Fruit fly (Drosophila melanogaster): ENCODE results near the gene Cpr65Ax2.

dm6 chr3L:6130944-6131343 lies 19.7 kb downstream of the Cpr65Ax2 start, which contains the start of gene Lcp65Ag3:
- TF ChIP-seq CG4707 (GFP tag; optimal IDR thresholded peaks at IDR 0.05) (no peak), Dref (GFP tag; IDR thresholded peaks at IDR 0.05) (no peak), HLH3B (GFP tag; IDR thresholded peaks at IDR 0.05) (no peak), Dbx (GFP tag; IDR thresholded peaks at IDR 0.05) (no peak), CG7963 (GFP tag; IDR thresholded peaks at IDR 0.05; ENCODE audit: partially characterized antibody) (no peak), dysf (GFP tag; IDR thresholded peaks at IDR 0.05) (no peak), Dll (GFP tag; IDR thresholded peaks at IDR 0.05; ENCODE audit: partially characterized antibody) (no peak), lab (GFP tag; optimal IDR thresholded peaks at IDR 0.05) (no peak), CG9215 (GFP tag; IDR thresholded peaks at IDR 0.05) (no peak), Six4 (GFP tag; optimal IDR thresholded peaks at IDR 0.05) (no peak)
